Fruit fly (Drosophila melanogaster) whole organism, wandering third instar larva: ENCODE measurements around the gene CAH7.
A peak's percentile ranks its signal among the peaks of the same experiment; 100 is the strongest.

Experiments used
- CG9705 ChIP-seq: fragments of 200-800 bp; sonication (Bioruptor generic); optimal IDR thresholded peaks from 2 replicates; lab custom pipeline; 2018; ENCODE audit warnings: missing biosample characterization, mild to moderate bottlenecking, missing genetic modification characterization
- CrebA ChIP-seq: fragments of 200-800 bp; sonication (Bioruptor generic); optimal IDR thresholded peaks from 2 replicates; lab custom pipeline; 2016; ENCODE audit warnings: missing biosample characterization, mild to moderate bottlenecking, missing genetic modification characterization, borderline replicate concordance
- Dfd ChIP-seq: fragments of >200 bp; optimal IDR thresholded peaks from 2 replicates; lab custom pipeline; 2017; ENCODE audit warnings: missing biosample characterization, missing genetic modification characterization
- Hnf4 ChIP-seq: fragments of 200-800 bp; sonication (Bioruptor generic); optimal IDR thresholded peaks from 2 replicates; lab custom pipeline; 2016; ENCODE audit warnings: missing biosample characterization, mild to moderate bottlenecking, missing genetic modification characterization
- br ChIP-seq: fragments of 200-800 bp; sonication (Bioruptor generic); optimal IDR thresholded peaks from 2 replicates; lab custom pipeline; 2016; ENCODE audit warnings: missing biosample characterization, missing genetic modification characterization
- dl ChIP-seq, 2 experiments: fragments of 175-275, 200-275 bp in 1 of 2; fragments of 200-275 bp in 1 of 2; sonication (Bioruptor generic); optimal IDR thresholded peaks; lab custom pipeline; 2018; ENCODE audit warnings: mild to moderate bottlenecking in 2 of 2, missing biosample characterization in 2 of 2, missing genetic modification characterization in 2 of 2, moderate library complexity in 2 of 2; ENCODE audit not compliant: partially characterized antibody in 2 of 2, insufficient read depth in 1 of 2
- dmrt93B ChIP-seq: fragments of 200-800 bp; sonication (Bioruptor generic); optimal IDR thresholded peaks from 2 replicates; lab custom pipeline; 2018; ENCODE audit warnings: missing biosample characterization, mild to moderate bottlenecking, missing genetic modification characterization
- lola ChIP-seq: fragments of >200 bp; optimal IDR thresholded peaks from 2 replicates; lab custom pipeline; 2017; ENCODE audit warnings: missing biosample characterization, missing genetic modification characterization
- pan ChIP-seq: fragments of >200 bp; optimal IDR thresholded peaks from 2 replicates; lab custom pipeline; 2017
- psq ChIP-seq: fragments of 200-800 bp; sonication (Bioruptor generic); optimal IDR thresholded peaks from 3 replicates; lab custom pipeline; 2017; ENCODE audit warnings: missing biosample characterization, mild to moderate bottlenecking, missing genetic modification characterization, moderate library complexity
- usp ChIP-seq: fragments of >200 bp; optimal IDR thresholded peaks from 2 replicates; lab custom pipeline; 2017; ENCODE audit warnings: missing biosample characterization, missing genetic modification characterization

DNA sequence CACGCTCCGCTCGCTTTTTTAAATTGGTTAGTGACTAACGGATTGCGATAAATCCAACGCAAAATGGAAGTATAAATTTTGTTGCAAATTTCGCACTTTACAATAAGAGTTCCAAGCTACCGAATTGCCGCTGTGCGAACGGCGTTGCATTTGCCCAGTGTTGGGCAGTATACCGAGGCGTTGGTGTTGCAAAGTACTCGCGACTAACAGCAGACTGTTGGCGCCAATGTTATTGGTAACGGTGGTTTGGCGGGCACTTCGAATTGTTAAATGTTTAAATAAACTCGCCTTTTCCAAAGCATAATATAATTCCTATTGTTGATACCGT is 22.3 kb downstream of the CAH7 start:
- TF ChIP-seq usp (no peak), pan (no peak), br (GFP tag; lab: Kevin White, UChicago) (peak; percentile 76), lola (GFP tag; lab: Kevin White, UChicago) (no peak), dl (GFP tag; optimal IDR thresholded peaks at IDR 0.05; lab: Kevin White, UChicago; ENCODE audit: insufficient read depth in 1 of 2, partially characterized antibody in 2 of 2) (no peak), dmrt93B (GFP tag; lab: Kevin White, UChicago) (no peak), CG9705 (GFP tag; lab: Kevin White, UChicago) (peak; percentile 48), Hnf4 (peak; percentile 87), Dfd (GFP tag; lab: Kevin White, UChicago) (no peak), psq (GFP tag; lab: Kevin White, UChicago) (peak; percentile 77), CrebA (GFP tag; lab: Kevin White, UChicago) (no peak)
